Worm (Caenorhabditis elegans) whole organism, L1 larva: ENCODE results near the gene B0252.8.

ENCODE experiments used
- ceh-63 ChIP-seq: fragments of 200-800 bp; sonication (Bioruptor generic); optimal IDR thresholded peaks from 2 replicates; lab custom pipeline; 2018; ENCODE audit warnings: mild to moderate bottlenecking, missing genetic modification characterization, missing compliant biosample characterization
- ceh-82 ChIP-seq, 3 experiments: fragments of 150-350 bp in 1 of 3; sonication (generic microtip) in 2 of 3; optimal IDR thresholded peaks; 2 replicates each; lab custom pipeline; 2014 to 2017; ENCODE audit warnings: missing biosample characterization in 3 of 3, missing genetic modification characterization in 3 of 3
- jun-1 ChIP-seq: fragments of 150-350 bp; optimal IDR thresholded peaks from 2 replicates; lab custom pipeline; 2014; ENCODE audit warnings: missing biosample characterization, missing genetic modification reagents, missing genetic modification characterization
- nhr-28 ChIP-seq: fragments of 150-350 bp; optimal IDR thresholded peaks from 2 replicates; lab custom pipeline; 2014; ENCODE audit warnings: missing biosample characterization, missing genetic modification characterization
- snpc-4 ChIP-seq: fragments of 150-350 bp; optimal IDR thresholded peaks from 2 replicates; lab custom pipeline; 2014; ENCODE audit warnings: missing biosample characterization, missing genetic modification characterization
- tbx-2 ChIP-seq: sonication (generic microtip); optimal IDR thresholded peaks from 2 replicates; lab custom pipeline; 2016; ENCODE audit warnings: missing genetic modification characterization, missing compliant biosample characterization

DNA sequence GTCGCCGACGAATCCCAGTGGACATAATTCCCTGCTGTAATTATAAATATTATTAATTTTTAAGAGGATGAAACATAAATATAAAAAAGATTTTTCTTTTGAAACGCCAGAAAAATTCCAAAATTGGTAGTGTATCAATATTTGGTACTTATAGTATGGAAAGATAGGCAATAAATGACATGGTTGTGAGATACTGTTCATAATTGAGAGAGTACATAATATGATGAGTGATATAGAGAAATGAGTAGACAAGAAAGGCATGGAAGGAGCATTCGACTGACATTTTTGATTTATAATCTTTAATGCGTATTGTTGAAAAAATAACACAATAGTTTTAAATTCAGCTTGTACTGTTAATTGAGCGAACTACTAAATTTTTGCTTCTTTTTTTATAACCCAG is 18.5 kb upstream of the B0252.8 start, which contains the start of gene C44B7.11:
- no peak for TF ChIP-seq ceh-82 (tag; optimal IDR thresholded peaks at IDR 0.05; lab: Kevin White, UChicago)
- TF ChIP-seq nhr-28 (tag; lab: Kevin White, UChicago): no peak
- TF ChIP-seq jun-1: no peak
- TF ChIP-seq ceh-63 (GFP tag; lab: Kevin White, UChicago): no peak
- TF ChIP-seq tbx-2: no peak
- TF ChIP-seq snpc-4 (tag; lab: Kevin White, UChicago): no peak
